Worm (Caenorhabditis elegans) whole organism, young adult: ENCODE measurements around the gene col-95.

Source experiments
- B0336.3 ChIP-seq: fragments of 200-800 bp; sonication (Bioruptor generic); IDR thresholded peaks from 2 replicates; pipeline ENCODE4 v1.3.6; 2022; ENCODE audit warnings: missing genetic modification characterization, missing compliant biosample characterization
- F22D6.2 ChIP-seq: sonication (generic microtip); optimal IDR thresholded peaks from 2 replicates; lab custom pipeline; 2016; ENCODE audit warnings: mild to moderate bottlenecking, missing genetic modification characterization, missing compliant biosample characterization
- F23B12.7 ChIP-seq: sonication (generic microtip); optimal IDR thresholded peaks from 2 replicates; lab custom pipeline; 2017; ENCODE audit warnings: missing genetic modification characterization, mild to moderate bottlenecking, missing compliant biosample characterization, antibody characterized with exemption, moderate library complexity; ENCODE audit not compliant: insufficient read depth
- F49E8.2 ChIP-seq: sonication (generic microtip); optimal IDR thresholded peaks from 3 replicates; lab custom pipeline; 2017; ENCODE audit warnings: missing genetic modification characterization, mild to moderate bottlenecking, missing compliant biosample characterization, antibody characterized with exemption, moderate library complexity; ENCODE audit not compliant: insufficient read depth
- aptf-2 ChIP-seq: fragments of 200-800 bp; sonication (Bioruptor generic); conservative IDR thresholded peaks from 2 replicates; pipeline ENCODE4 v1.3.6; 2022; ENCODE audit warnings: missing genetic modification reagents, missing genetic modification characterization, missing compliant biosample characterization
- gei-17 ChIP-seq: fragments of 200-800 bp; sonication (Bioruptor generic); optimal IDR thresholded peaks from 2 replicates; lab custom pipeline; 2018; ENCODE audit warnings: mild to moderate bottlenecking, missing genetic modification characterization, missing compliant biosample characterization
- hsf-1 ChIP-seq: fragments of 200-800 bp; sonication (Bioruptor generic); IDR thresholded peaks from 2 replicates; pipeline ENCODE4 v1.3.6; 2022; ENCODE audit warnings: missing genetic modification reagents, missing genetic modification characterization, missing compliant biosample characterization
- snpc-1.3 ChIP-seq: sonication (generic microtip); optimal IDR thresholded peaks from 2 replicates; lab custom pipeline; 2017; ENCODE audit warnings: missing genetic modification characterization, mild to moderate bottlenecking, missing compliant biosample characterization, antibody characterized with exemption, moderate library complexity, missing genotype, missing genetic modification reagents; ENCODE audit not compliant: insufficient read depth
- unc-130 ChIP-seq: sonication (generic microtip); optimal IDR thresholded peaks from 2 replicates; lab custom pipeline; 2016; ENCODE audit warnings: missing genetic modification reagents, missing genetic modification characterization, missing compliant biosample characterization
- ztf-18 ChIP-seq: sonication (generic microtip); optimal IDR thresholded peaks from 2 replicates; lab custom pipeline; 2016; ENCODE audit warnings: missing genotype, mild to moderate bottlenecking, missing genetic modification characterization, missing compliant biosample characterization

DNA sequence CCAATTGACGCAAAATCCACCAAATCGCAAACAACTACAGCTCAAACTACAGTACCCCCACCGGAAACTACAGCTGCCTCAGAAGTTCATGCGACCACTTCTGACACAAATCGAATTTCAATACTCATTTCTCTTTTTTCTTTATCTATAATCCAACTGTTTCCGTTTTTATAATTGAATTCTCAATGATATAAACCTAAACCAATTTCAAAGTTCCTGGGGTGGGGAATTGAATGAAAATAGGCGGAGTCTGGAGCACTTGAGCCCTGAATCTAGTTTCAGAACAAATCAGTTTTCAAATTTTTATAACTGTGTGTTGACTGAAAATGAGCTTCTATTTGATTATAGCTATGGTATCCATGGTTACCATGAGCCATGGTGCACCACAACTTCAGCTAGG lies 7.5 kb upstream of the col-95 start, which contains the start of gene Y41C4A.6:
- TF ChIP-seq gei-17 (no peak), F22D6.2 (tag; lab: Kevin White, UChicago) (no peak), F23B12.7 (tag; lab: Kevin White, UChicago) (no peak), hsf-1 (GFP tag; lab: Robert Waterston, UW) (no peak), snpc-1.3 (tag; lab: Kevin White, UChicago) (no peak), B0336.3 (GFP tag; lab: Robert Waterston, UW) (no peak), ztf-18 (tag; lab: Kevin White, UChicago) (no peak), aptf-2 (no peak), unc-130 (GFP tag; lab: Kevin White, UChicago) (no peak), F49E8.2 (no peak)
